Fruit fly (Drosophila melanogaster) whole organism, embryonic: ENCODE results near the gene bark.

ENCODE experiments used
- Bgb ChIP-seq: fragments of 200-800 bp; sonication (Bioruptor generic); IDR thresholded peaks from 2 replicates; pipeline ENCODE4 v1.3.6; 2022; ENCODE audit warnings: missing biosample characterization, missing genetic modification characterization; ENCODE audit not compliant: partially characterized antibody
- CG10431 ChIP-seq: fragments of 200-800 bp; sonication (Bioruptor generic); optimal IDR thresholded peaks from 3 replicates; lab custom pipeline; 2018; ENCODE audit warnings: missing biosample characterization, mild to moderate bottlenecking, missing genetic modification characterization
- CG10462 ChIP-seq: fragments of 200-800 bp; sonication (Bioruptor generic); optimal IDR thresholded peaks from 2 replicates; lab custom pipeline; 2016; ENCODE audit warnings: missing biosample characterization, missing genetic modification characterization
- CG10654 ChIP-seq: fragments of 200-800 bp; sonication (Bioruptor generic); optimal IDR thresholded peaks from 2 replicates; lab custom pipeline; 2016; ENCODE audit warnings: missing biosample characterization, missing genetic modification characterization
- CG10959 ChIP-seq: fragments of 200-800 bp; sonication (Bioruptor generic); IDR thresholded peaks from 2 replicates; pipeline ENCODE4 v1.3.6; 2022; ENCODE audit warnings: missing biosample characterization, missing genetic modification characterization
- CG12104 ChIP-seq: fragments of 200-800 bp; sonication (Bioruptor generic); optimal IDR thresholded peaks from 3 replicates; lab custom pipeline; 2016; ENCODE audit warnings: missing biosample characterization, missing genetic modification characterization
- CG14667 ChIP-seq: fragments of 200-800 bp; sonication (Bioruptor generic); IDR thresholded peaks from 2 replicates; pipeline ENCODE4 v1.3.6; 2022; ENCODE audit warnings: missing biosample characterization, missing genetic modification characterization
- CG15269 ChIP-seq: fragments of 200-800 bp; sonication (Bioruptor generic); optimal IDR thresholded peaks from 2 replicates; lab custom pipeline; 2018; ENCODE audit warnings: missing biosample characterization, mild to moderate bottlenecking, missing genetic modification characterization, moderate library complexity
- CG17359 ChIP-seq: fragments of 200-800 bp; sonication (Bioruptor generic); optimal IDR thresholded peaks from 3 replicates; lab custom pipeline; 2018; ENCODE audit warnings: missing biosample characterization, mild to moderate bottlenecking, missing genetic modification characterization, moderate library complexity
- CG1792 ChIP-seq: fragments of 200-800 bp; sonication (Bioruptor generic); optimal IDR thresholded peaks from 2 replicates; lab custom pipeline; 2016; ENCODE audit warnings: missing biosample characterization, missing genetic modification characterization
- CG18011 ChIP-seq: fragments of 200-800 bp; sonication (Bioruptor generic); optimal IDR thresholded peaks from 2 replicates; lab custom pipeline; 2017; ENCODE audit warnings: missing biosample characterization, missing genetic modification characterization, mild to moderate bottlenecking, moderate library complexity, missing genotype
- CG2120 ChIP-seq: fragments of 200-800 bp; sonication (Bioruptor generic); optimal IDR thresholded peaks from 3 replicates; lab custom pipeline; 2016; ENCODE audit warnings: missing biosample characterization, missing genetic modification characterization
- CG30020 ChIP-seq: fragments of 200-800 bp; optimal IDR thresholded peaks from 2 replicates; lab custom pipeline; 2019; ENCODE audit warnings: missing biosample characterization, mild to moderate bottlenecking, missing genetic modification characterization, moderate library complexity
- CG3065 ChIP-seq: fragments of 200-800 bp; sonication (Bioruptor generic); optimal IDR thresholded peaks from 2 replicates; lab custom pipeline; 2016; ENCODE audit warnings: missing biosample characterization, missing genetic modification characterization
- CG31365 ChIP-seq: fragments of 200-800 bp; sonication (Bioruptor generic); optimal IDR thresholded peaks from 2 replicates; lab custom pipeline; 2018; ENCODE audit warnings: missing biosample characterization, mild to moderate bottlenecking, missing genetic modification characterization
- CG33557 ChIP-seq: fragments of 200-800 bp; sonication (Bioruptor generic); optimal IDR thresholded peaks from 2 replicates; lab custom pipeline; 2019; ENCODE audit warnings: missing biosample characterization, mild to moderate bottlenecking, missing genetic modification characterization, moderate library complexity
- CG34422 ChIP-seq: fragments of 200-800 bp; sonication (Bioruptor generic); IDR thresholded peaks from 3 replicates; pipeline ENCODE4 v1.3.6; 2022; ENCODE audit warnings: missing biosample characterization, missing genetic modification characterization
- CG5180 ChIP-seq: fragments of 200-800 bp; sonication (Bioruptor generic); optimal IDR thresholded peaks from 3 replicates; lab custom pipeline; 2017; ENCODE audit warnings: missing biosample characterization, missing genetic modification characterization, mild to moderate bottlenecking, moderate library complexity, missing genetic modification reagents
- CG6654 ChIP-seq: fragments of 200-800 bp; sonication (Bioruptor generic); optimal IDR thresholded peaks from 2 replicates; lab custom pipeline; 2017; ENCODE audit warnings: missing biosample characterization, mild to moderate bottlenecking, missing genetic modification characterization
- CG7372 ChIP-seq: fragments of 200-800 bp; sonication (Bioruptor generic); IDR thresholded peaks from 2 replicates; pipeline ENCODE4 v1.3.6; 2022; ENCODE audit warnings: missing biosample characterization, missing genetic modification characterization
- CG8359 ChIP-seq: fragments of 200-800 bp; sonication (Bioruptor generic); optimal IDR thresholded peaks from 2 replicates; lab custom pipeline; 2017; ENCODE audit warnings: missing biosample characterization, mild to moderate bottlenecking, missing genetic modification characterization, borderline replicate concordance
- CG9437 ChIP-seq: fragments of 200-800 bp; sonication (Bioruptor generic); optimal IDR thresholded peaks from 2 replicates; lab custom pipeline; 2018; ENCODE audit warnings: missing biosample characterization, mild to moderate bottlenecking, missing genetic modification characterization
- CG9797 ChIP-seq: fragments of 200-800 bp; sonication (Bioruptor generic); optimal IDR thresholded peaks from 3 replicates; lab custom pipeline; 2018; ENCODE audit warnings: missing biosample characterization, mild to moderate bottlenecking, missing genetic modification characterization
- CG9817 ChIP-seq: fragments of 200-800 bp; sonication (Bioruptor generic); optimal IDR thresholded peaks from 2 replicates; lab custom pipeline; 2018; ENCODE audit warnings: missing biosample characterization, mild to moderate bottlenecking, missing genetic modification characterization, moderate library complexity
- CkIIα-i1 ChIP-seq: fragments of 200-800 bp; sonication (Bioruptor generic); IDR thresholded peaks from 2 replicates; pipeline ENCODE4 v1.3.6; 2022; ENCODE audit warnings: missing biosample characterization, missing genetic modification characterization
- D19A ChIP-seq: fragments of 200-800 bp; optimal IDR thresholded peaks from 3 replicates; lab custom pipeline; 2019; ENCODE audit warnings: missing biosample characterization, mild to moderate bottlenecking, missing genetic modification characterization, moderate library complexity
- Dref ChIP-seq: fragments of 200-800 bp; sonication (Bioruptor generic); IDR thresholded peaks from 2 replicates; pipeline ENCODE4 v1.3.6; 2022; ENCODE audit warnings: missing biosample characterization, missing genetic modification characterization
- HmgD ChIP-seq: fragments of 200-800 bp; sonication (Bioruptor generic); optimal IDR thresholded peaks from 3 replicates; lab custom pipeline; 2016; ENCODE audit warnings: missing biosample characterization, missing genetic modification characterization
- Hr51 ChIP-seq, 2 experiments: fragments of 200-800 bp; sonication (Bioruptor generic); optimal IDR thresholded peaks; 2 replicates in 1 of 2; 3 replicates in 1 of 2; lab custom pipeline; 2016 to 2018; ENCODE audit warnings: missing biosample characterization in 2 of 2, missing genetic modification characterization in 2 of 2, mild to moderate bottlenecking in 1 of 2, moderate library complexity in 1 of 2
- Ssrp ChIP-seq: fragments of 200-800 bp; sonication (Bioruptor generic); optimal IDR thresholded peaks from 2 replicates; lab custom pipeline; 2018; ENCODE audit warnings: missing biosample characterization, mild to moderate bottlenecking, missing genetic modification characterization, moderate library complexity
- Xbp1 ChIP-seq: fragments of 200-800 bp; sonication (Bioruptor generic); optimal IDR thresholded peaks from 3 replicates; lab custom pipeline; 2016; ENCODE audit warnings: missing biosample characterization, mild to moderate bottlenecking, missing genetic modification characterization
- aop ChIP-seq: fragments of 200-800 bp; sonication (Bioruptor generic); IDR thresholded peaks from 2 replicates; pipeline ENCODE4 v1.3.6; 2022; ENCODE audit warnings: missing biosample characterization, missing genetic modification characterization
- ara ChIP-seq: fragments of 200-800 bp; sonication (Bioruptor generic); IDR thresholded peaks from 2 replicates; pipeline ENCODE4 v1.3.6; 2022; ENCODE audit warnings: missing biosample characterization, missing genetic modification characterization
- cas ChIP-seq: fragments of 200-800 bp; sonication (Bioruptor generic); IDR thresholded peaks from 2 replicates; pipeline ENCODE4 v1.3.6; 2022; ENCODE audit warnings: missing biosample characterization, missing genetic modification characterization
- cato ChIP-seq: fragments of 200-800 bp; sonication (Bioruptor generic); optimal IDR thresholded peaks from 2 replicates; lab custom pipeline; 2016; ENCODE audit warnings: missing biosample characterization, missing genetic modification characterization, borderline replicate concordance
- ci ChIP-seq: fragments of 200-800 bp; sonication (Bioruptor generic); IDR thresholded peaks from 3 replicates; pipeline ENCODE4 v1.3.6; 2022; ENCODE audit warnings: missing biosample characterization, missing genetic modification characterization
- eve ChIP-seq, 2 experiments: fragments of >200 bp; optimal IDR thresholded peaks; 2 replicates each; lab custom pipeline; 2017; ENCODE audit warnings: missing biosample characterization in 2 of 2, missing genetic modification characterization in 2 of 2
- fd102C ChIP-seq: fragments of 200-800 bp; sonication (Bioruptor generic); optimal IDR thresholded peaks from 2 replicates; lab custom pipeline; 2018; ENCODE audit warnings: missing biosample characterization, mild to moderate bottlenecking, missing genetic modification characterization, moderate library complexity
- fd64A ChIP-seq: fragments of 200-800 bp; sonication (Bioruptor generic); optimal IDR thresholded peaks from 3 replicates; lab custom pipeline; 2018; ENCODE audit warnings: missing biosample characterization, mild to moderate bottlenecking, missing genetic modification characterization
- ken ChIP-seq: fragments of 200-800 bp; sonication (Bioruptor generic); IDR thresholded peaks from 3 replicates; pipeline ENCODE4 v1.3.6; 2022; ENCODE audit warnings: missing biosample characterization, missing genetic modification characterization
- lmd ChIP-seq: fragments of 200-800 bp; sonication (Bioruptor generic); IDR thresholded peaks from 2 replicates; pipeline ENCODE4 v1.3.6; 2022; ENCODE audit warnings: missing biosample characterization, missing genetic modification characterization
- pb ChIP-seq: fragments of 200-800 bp; sonication (Bioruptor generic); optimal IDR thresholded peaks from 3 replicates; lab custom pipeline; 2016; ENCODE audit warnings: missing biosample characterization, missing genetic modification characterization
- pita ChIP-seq: fragments of 200-800 bp; sonication (Bioruptor generic); optimal IDR thresholded peaks from 2 replicates; lab custom pipeline; 2017; ENCODE audit warnings: missing biosample characterization, mild to moderate bottlenecking, missing genetic modification characterization
- pzg ChIP-seq: fragments of 200-800 bp; sonication (Bioruptor generic); optimal IDR thresholded peaks from 3 replicates; lab custom pipeline; 2018; ENCODE audit warnings: missing biosample characterization, mild to moderate bottlenecking, missing genetic modification characterization, moderate library complexity
- ranshi ChIP-seq: fragments of 200-800 bp; sonication (Bioruptor generic); IDR thresholded peaks from 2 replicates; pipeline ENCODE4 v1.3.6; 2022; ENCODE audit warnings: missing biosample characterization, missing genetic modification characterization
- row ChIP-seq: fragments of 200-800 bp; sonication (Bioruptor generic); IDR thresholded peaks from 3 replicates; pipeline ENCODE4 v1.3.6; 2022; ENCODE audit warnings: missing biosample characterization, missing genetic modification characterization
- sim ChIP-seq: fragments of 200-800 bp; sonication (Bioruptor generic); IDR thresholded peaks from 2 replicates; pipeline ENCODE4 v1.3.6; 2022; ENCODE audit warnings: missing biosample characterization, missing genetic modification characterization
- trem ChIP-seq: fragments of 200-800 bp; optimal IDR thresholded peaks from 3 replicates; lab custom pipeline; 2019; ENCODE audit warnings: missing biosample characterization, mild to moderate bottlenecking, missing genetic modification characterization, moderate library complexity
- twi ChIP-seq: fragments of 200-800 bp; optimal IDR thresholded peaks from 2 replicates; lab custom pipeline; 2019; ENCODE audit warnings: missing biosample characterization, mild to moderate bottlenecking, missing genetic modification characterization, moderate library complexity
- unpg ChIP-seq: fragments of 200-800 bp; sonication (Bioruptor generic); optimal IDR thresholded peaks from 3 replicates; lab custom pipeline; 2018; ENCODE audit warnings: missing biosample characterization, mild to moderate bottlenecking, missing genetic modification characterization, moderate library complexity

bark gene

dm6 chr2L:3776614-3777196, 10.3 kb upstream of the bark start (continued):
- TF ChIP-seq ken (GFP tag; lab: Robert Waterston, UW) (peak; percentile 43; the same call in 1 of the 3 replicates), CG10959 (GFP tag; lab: Robert Waterston, UW) (peak; percentile 80), CG5180 (GFP tag; lab: Kevin White, UChicago) (peak; percentile 77), pzg (no peak), CG34422 (peak; percentile 86), ci (GFP tag; lab: Robert Waterston, UW) (peak; percentile 82), pb (GFP tag; lab: Kevin White, UChicago) (no peak), aop (GFP tag; lab: Robert Waterston, UW) (no peak), CG1792 (no peak), ara (GFP tag; lab: Robert Waterston, UW) (peak; percentile 82), Bgb (GFP tag; lab: Robert Waterston, UW) (no peak), sim (peak; percentile 85), CG33557 (peak; percentile 96), row (peak; percentile 88), CG18011 (GFP tag; lab: Kevin White, UChicago) (peak; percentile 1), CG8359 (GFP tag; lab: Kevin White, UChicago) (peak; percentile 71), CG30020 (tag; lab: Kevin White, UChicago) (peak; percentile 53), ranshi (GFP tag; lab: Robert Waterston, UW) (peak; percentile 87), CG2120 (peak; percentile 30), CG10654 (GFP tag; lab: Kevin White, UChicago) (peak; percentile 55), twi (tag; lab: Kevin White, UChicago) (peak; percentile 90), CG7372 (GFP tag; lab: Robert Waterston, UW) (peak; percentile 53; the same call in 1 of the 2 replicates), CG17359 (peak; percentile 88), CG9437 (GFP tag; lab: Kevin White, UChicago) (peak; percentile 79), cas (GFP tag; lab: Robert Waterston, UW) (no peak), Xbp1 (peak; percentile 81), trem (peak; percentile 93), CG6654 (peak; percentile 23), HmgD (GFP tag; lab: Kevin White, UChicago) (no peak), lmd (peak; percentile 84), CG31365 (tag; lab: Kevin White, UChicago) (no peak), CG12104 (GFP tag; lab: Kevin White, UChicago) (peak; percentile 79), Hr51 (GFP tag; optimal IDR thresholded peaks at IDR 0.05; lab: Kevin White, UChicago) (peak; percentile 20 to 93), Ssrp (tag; lab: Kevin White, UChicago) (peak; percentile 89), Dref (no peak), CG14667 (peak; percentile 68), cato (GFP tag; lab: Kevin White, UChicago) (peak; percentile 57), CkIIα-i1 (GFP tag; lab: Robert Waterston, UW) (no peak), CG3065 (GFP tag; lab: Kevin White, UChicago) (peak; percentile 55), CG15269 (peak; percentile 89), CG9797 (GFP tag; lab: Kevin White, UChicago) (peak; percentile 8), CG9817 (peak; percentile 62), pita (GFP tag; lab: Kevin White, UChicago) (no peak), D19A (tag; lab: Kevin White, UChicago) (peak; percentile 94), CG10462 (peak; percentile 68), fd102C (GFP tag; lab: Kevin White, UChicago) (peak; percentile 76), eve (GFP tag; optimal IDR thresholded peaks at IDR 0.05; lab: Kevin White, UChicago) (peak in 1 of 2 experiments; percentile 78), unpg (peak; percentile 92), fd64A (no peak), CG10431 (GFP tag; lab: Kevin White, UChicago) (peak; percentile 53)
